Worm (Caenorhabditis elegans) whole organism, L3 larva: ENCODE results near the gene F09E5.3.

Experiments used
- jun-1 ChIP-seq: fragments of 150-350 bp; optimal IDR thresholded peaks from 2 replicates; lab custom pipeline; 2014; ENCODE audit warnings: missing biosample characterization, missing genetic modification reagents, missing genetic modification characterization
- mdl-1 ChIP-seq: fragments of 150-350 bp; optimal IDR thresholded peaks from 2 replicates; lab custom pipeline; 2014; ENCODE audit warnings: missing biosample characterization, missing genetic modification characterization
- nhr-11 ChIP-seq: fragments of 150-350 bp; optimal IDR thresholded peaks from 2 replicates; lab custom pipeline; 2014; ENCODE audit warnings: missing biosample characterization, missing genetic modification characterization
- nhr-76 ChIP-seq: fragments of 150-350 bp; sonication (generic microtip); optimal IDR thresholded peaks from 5 replicates; lab custom pipeline; 2014; ENCODE audit warnings: missing biosample characterization, missing genetic modification characterization
- skn-1 ChIP-seq: fragments of 150-350 bp; optimal IDR thresholded peaks from 2 replicates; lab custom pipeline; 2014; ENCODE audit warnings: missing biosample characterization, missing genetic modification characterization
- snpc-4 ChIP-seq: fragments of 150-350 bp; optimal IDR thresholded peaks from 2 replicates; lab custom pipeline; 2014; ENCODE audit warnings: missing biosample characterization, missing genetic modification characterization
- unc-62 ChIP-seq: fragments of 150-350 bp; sonication (generic microtip); optimal IDR thresholded peaks from 4 replicates; lab custom pipeline; 2014; ENCODE audit warnings: missing biosample characterization, missing genetic modification reagents, missing genetic modification characterization
- ztf-4 ChIP-seq: fragments of 150-350 bp; optimal IDR thresholded peaks from 2 replicates; lab custom pipeline; 2014; ENCODE audit warnings: missing biosample characterization, missing genetic modification characterization

- TF ChIP-seq nhr-76 (tag; lab: Kevin White, UChicago) (no peak), snpc-4 (tag; lab: Kevin White, UChicago) (no peak), unc-62 (no peak), nhr-11 (tag; lab: Kevin White, UChicago) (no peak), jun-1 (no peak), skn-1 (tag; lab: Kevin White, UChicago) (no peak), ztf-4 (tag; lab: Kevin White, UChicago) (no peak), mdl-1 (tag; lab: Kevin White, UChicago) (no peak)
Measured at ce11 chrII:5384282-5384681, 10.5 kb downstream of the F09E5.3 start.
